Worm (Caenorhabditis elegans): ENCODE data around the gene trx-3.

DNA sequence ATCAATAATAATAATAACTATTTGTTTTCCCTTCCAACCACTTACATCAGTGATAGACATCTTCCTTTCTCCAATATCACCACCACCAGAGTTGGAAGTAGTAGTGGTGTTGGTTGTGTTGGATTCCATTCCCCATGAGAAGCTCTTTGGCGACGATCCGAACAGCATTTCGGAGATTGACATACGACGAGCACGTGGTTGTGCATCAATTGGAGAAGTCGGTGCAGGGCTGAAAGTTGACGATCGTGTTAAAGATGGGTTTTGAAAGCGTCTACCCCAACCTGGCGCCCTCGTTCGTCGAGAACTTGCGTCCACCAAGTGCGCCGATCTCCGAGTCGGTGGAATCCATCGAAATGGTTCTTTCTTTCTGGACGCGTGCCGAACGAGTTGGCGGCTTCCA, 17.8 kb upstream of the trx-3 start:
- no peak for TF ChIP-seq ztf-29 (GFP tag; IDR thresholded peaks at IDR 0.05)
- no peak for TF ChIP-seq flt-1 (GFP tag; IDR thresholded peaks at IDR 0.05)
- no peak for TF ChIP-seq T22C8.4 (GFP tag; IDR thresholded peaks at IDR 0.05)
- TF ChIP-seq cog-1 (tag; optimal IDR thresholded peaks at IDR 0.05): no peak
- TF ChIP-seq tab-1 (GFP tag; IDR thresholded peaks at IDR 0.05): no peak
- TF ChIP-seq klf-2 (GFP tag; conservative IDR thresholded peaks at IDR 0.05): no peak
- TF ChIP-seq ztf-23 (GFP tag; IDR thresholded peaks at IDR 0.05): no peak
- TF ChIP-seq med-1 (GFP tag; optimal IDR thresholded peaks at IDR 0.05; ENCODE audit: insufficient read depth): no peak
